Worm (Caenorhabditis elegans) whole organism, L4/young adult: ENCODE results near the gene mec-14.

Experiments
- W03F9.2 ChIP-seq: fragments of 150-350 bp; optimal IDR thresholded peaks from 2 replicates; lab custom pipeline; 2014; ENCODE audit warnings: missing biosample characterization, missing genetic modification characterization
- dao-5 ChIP-seq: sonication (generic microtip); optimal IDR thresholded peaks from 2 replicates; lab custom pipeline; 2016; ENCODE audit warnings: missing genotype, missing genetic modification characterization, moderate library complexity, missing compliant biosample characterization
- him-1 ChIP-seq: sonication (generic microtip); optimal IDR thresholded peaks from 2 replicates; lab custom pipeline; 2016; ENCODE audit warnings: missing genotype, missing genetic modification reagents, missing genetic modification characterization, missing compliant biosample characterization

mec-14 gene

ce11 chrIII:7192942-7193665 is at the start of gene mec-14:
Gene mec-14 (minus strand): TSS chrIII:7192992.
- TF ChIP-seq dao-5 (no peak), him-1 (tag; lab: Kevin White, UChicago) (no peak), W03F9.2 (no peak)

DNA sequence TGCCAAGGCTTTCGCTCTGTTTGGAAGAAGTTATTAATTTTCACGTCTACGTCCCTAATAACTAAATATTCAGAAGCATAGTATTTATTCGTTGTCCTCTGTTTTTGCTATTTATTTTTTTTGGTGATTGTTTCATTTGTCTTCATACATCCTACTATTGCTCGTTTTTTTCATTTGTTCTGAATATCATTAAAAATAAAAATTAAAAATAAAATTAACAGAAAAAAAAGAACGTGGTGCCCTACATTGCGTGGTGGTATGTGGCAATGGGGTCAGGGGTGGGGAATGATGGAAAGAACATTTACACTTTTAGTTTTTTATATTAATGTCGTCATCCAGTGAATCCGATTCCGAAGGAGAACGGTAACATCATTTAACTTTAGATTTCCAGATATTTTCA is 48.3 kb upstream of the mec-14 start, which contains the start of gene ztf-31:
ztf-31 (plus strand) TSS at position 301 of the 400 bp plus-strand sequence.
- no peak for TF ChIP-seq him-1 (tag; lab: Kevin White, UChicago)
- no peak for TF ChIP-seq W03F9.2
- no peak for TF ChIP-seq dao-5

ce11 chrIII:7239416-7239815 is 46.6 kb upstream of the mec-14 start:
- TF ChIP-seq him-1 (tag; lab: Kevin White, UChicago), result no peak
- no peak for TF ChIP-seq dao-5
- no peak for TF ChIP-seq W03F9.2

ce11 chrIII:7238727-7239126 is 45.9 kb upstream of the mec-14 start, which contains the start of gene pars-1:
Gene pars-1 (plus strand): TSS chrIII:7239027.
- TF ChIP-seq him-1 (tag; lab: Kevin White, UChicago) (no peak), dao-5 (no peak), W03F9.2 (no peak)

DNA sequence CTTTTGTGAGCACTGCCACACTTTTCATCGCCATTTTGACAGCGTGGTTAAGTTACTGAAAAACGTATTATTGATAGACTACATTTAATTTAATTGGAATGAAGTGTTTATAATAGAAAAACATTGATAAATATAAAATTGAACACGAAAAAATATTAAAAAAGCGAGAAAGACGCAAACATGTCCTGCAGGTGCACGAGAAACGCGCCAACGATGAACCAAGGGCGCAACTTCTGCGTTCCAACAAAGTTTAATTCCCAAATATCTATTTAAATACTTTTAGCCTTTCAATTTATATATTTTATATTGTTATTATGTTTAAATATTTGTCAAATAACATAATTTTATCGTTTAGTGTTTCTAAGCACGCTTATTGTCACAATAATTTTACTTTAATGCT is 41.4 kb upstream of the mec-14 start, which contains the start of gene ndus-8:
ndus-8 (minus strand) TSS at position 55 of the 400 bp plus-strand sequence.
- TF ChIP-seq W03F9.2 (peak; percentile 88), him-1 (tag; lab: Kevin White, UChicago) (no peak)

- TF ChIP-seq him-1 (tag; lab: Kevin White, UChicago) (no peak), dao-5 (no peak), W03F9.2 (no peak)
Observed at ce11 chrIII:7232782-7233181, 40.0 kb upstream of the mec-14 start, which contains the start of gene adr-2. Gene adr-2 (minus strand): TSS chrIII:7232882.

ce11 chrIII:7230841-7231240 is 38.0 kb upstream of the mec-14 start, which contains the start of gene R151.10:
Gene R151.10 (minus strand): TSS chrIII:7230941.
- TF ChIP-seq W03F9.2, result no peak
- TF ChIP-seq dao-5, result no peak
- no peak for TF ChIP-seq him-1 (tag; lab: Kevin White, UChicago)

- TF ChIP-seq him-1 (tag; lab: Kevin White, UChicago) (no peak), dao-5 (no peak), W03F9.2 (no peak)
Observed at ce11 chrIII:7229687-7230086, 36.9 kb upstream of the mec-14 start, which contains the start of gene R151.8. Gene R151.8 (minus strand): TSS chrIII:7229787.

- TF ChIP-seq W03F9.2 (no peak), him-1 (tag; lab: Kevin White, UChicago) (no peak), dao-5 (no peak)
Observed at ce11 chrIII:7226607-7227006, 33.8 kb upstream of the mec-14 start, which contains the start of gene hsp-75. Gene hsp-75 (minus strand): TSS chrIII:7226707.

- no peak for TF ChIP-seq him-1 (tag; lab: Kevin White, UChicago)
- TF ChIP-seq dao-5, result no peak
Observed at ce11 chrIII:7223029-7223428, 30.2 kb upstream of the mec-14 start, which contains the start of gene der-2. Gene der-2 (minus strand): TSS chrIII:7223129.

ce11 chrIII:7221103-7221502 is 28.3 kb upstream of the mec-14 start:
- no peak for TF ChIP-seq him-1 (tag; lab: Kevin White, UChicago)
- TF ChIP-seq dao-5, result no peak
- TF ChIP-seq W03F9.2, result no peak

ce11 chrIII:7216924-7217521 is 24.2 kb upstream of the mec-14 start:
- TF ChIP-seq W03F9.2, result no peak
- TF ChIP-seq him-1 (tag; lab: Kevin White, UChicago), result no peak
- no peak for TF ChIP-seq dao-5

ce11 chrIII:7216226-7216625 is 23.4 kb upstream of the mec-14 start, which contains the start of gene R151.1:
Gene R151.1 (plus strand): TSS chrIII:7216526.
- no peak for TF ChIP-seq dao-5
- no peak for TF ChIP-seq him-1 (tag; lab: Kevin White, UChicago)
- TF ChIP-seq W03F9.2, result no peak

- TF ChIP-seq him-1 (tag; lab: Kevin White, UChicago) (no peak), dao-5 (no peak), W03F9.2 (no peak)
Observed at ce11 chrIII:7215532-7215931, 22.7 kb upstream of the mec-14 start.

DNA sequence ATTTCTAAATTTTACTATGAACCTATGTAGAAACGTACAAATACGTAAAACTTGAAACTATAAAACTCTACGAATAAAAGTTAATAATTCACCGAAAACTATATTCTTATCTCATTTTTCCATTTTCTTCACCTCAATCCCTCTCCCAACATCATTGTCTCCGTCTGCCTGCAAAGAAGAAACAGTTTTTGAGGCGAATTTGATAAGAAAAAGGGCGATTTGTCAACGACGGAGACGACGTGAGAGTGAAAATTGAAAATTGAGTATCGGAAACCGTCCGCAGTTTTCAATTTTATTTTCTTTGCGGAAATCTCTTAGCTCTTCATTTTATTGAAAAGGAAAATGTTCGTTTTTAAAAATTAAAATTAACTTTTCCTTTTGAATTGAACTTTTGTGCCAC is 19.2 kb upstream of the mec-14 start:
- no peak for TF ChIP-seq dao-5
- TF ChIP-seq him-1 (tag; lab: Kevin White, UChicago), result no peak
- no peak for TF ChIP-seq W03F9.2
